Worm (Caenorhabditis elegans): Measurements from ENCODE around the gene bus-8A.
A peak's percentile ranks its signal among the peaks of the same experiment; 100 is the strongest.

Gene bus-8A

ce11 chrX:5477597-5477996, 15.1 kb upstream of the bus-8A start:
- TF ChIP-seq madf-10 (tag; optimal IDR thresholded peaks at IDR 0.05) (no peak), xnd-1 (tag; optimal IDR thresholded peaks at IDR 0.05) (no peak), Y53G8AR.9 (GFP tag; conservative IDR thresholded peaks at IDR 0.05) (no peak), nhr-120 (GFP tag; IDR thresholded peaks at IDR 0.05) (0 out of 2 replicates have a peak, but pooled peaks have one; percentile 8), akir-1 (GFP tag; optimal IDR thresholded peaks at IDR 0.05) (no peak), mcd-1 (GFP tag; IDR thresholded peaks at IDR 0.05) (no peak), dpff-1 (tag; optimal IDR thresholded peaks at IDR 0.05) (no peak)

ce11 chrX:5478875-5479274, 13.8 kb upstream of the bus-8A start:
- no peak for TF ChIP-seq lin-40 (tag; optimal IDR thresholded peaks at IDR 0.05)
- TF ChIP-seq let-607 (tag; optimal IDR thresholded peaks at IDR 0.05) = no peak
- no peak for TF ChIP-seq nhr-90 (tag; optimal IDR thresholded peaks at IDR 0.05)
- no peak for TF ChIP-seq akir-1 (GFP tag; optimal IDR thresholded peaks at IDR 0.05)
- no peak for TF ChIP-seq ceh-40 (GFP tag; IDR thresholded peaks at IDR 0.05)
- no peak for TF ChIP-seq ztf-6 (GFP tag; IDR thresholded peaks at IDR 0.05)
- TF ChIP-seq rec-8 (tag; optimal IDR thresholded peaks at IDR 0.05) = no peak
- no peak for TF ChIP-seq attf-5 (GFP tag; optimal IDR thresholded peaks at IDR 0.05)
- TF ChIP-seq die-1 (tag; optimal IDR thresholded peaks at IDR 0.05) = no peak
- TF ChIP-seq F55B11.4 (tag; optimal IDR thresholded peaks at IDR 0.05; ENCODE audit: borderline replicate concordance, insufficient read depth) = no peak
- TF ChIP-seq Y53F4B.3 (GFP tag; IDR thresholded peaks at IDR 0.05) = no peak
- no peak for TF ChIP-seq B0336.3 (GFP tag; IDR thresholded peaks at IDR 0.05)
- no peak for TF ChIP-seq F49E8.2 (tag; optimal IDR thresholded peaks at IDR 0.05; ENCODE audit: insufficient read depth)
- no peak for TF ChIP-seq somi-1 (GFP tag; optimal IDR thresholded peaks at IDR 0.05)
- TF ChIP-seq B0019.2 (GFP tag; conservative IDR thresholded peaks at IDR 0.05) = no peak
- TF ChIP-seq Y79H2A.3 (GFP tag; conservative IDR thresholded peaks at IDR 0.05) = no peak
- no peak for TF ChIP-seq hsf-1 (GFP tag; IDR thresholded peaks at IDR 0.05)

DNA sequence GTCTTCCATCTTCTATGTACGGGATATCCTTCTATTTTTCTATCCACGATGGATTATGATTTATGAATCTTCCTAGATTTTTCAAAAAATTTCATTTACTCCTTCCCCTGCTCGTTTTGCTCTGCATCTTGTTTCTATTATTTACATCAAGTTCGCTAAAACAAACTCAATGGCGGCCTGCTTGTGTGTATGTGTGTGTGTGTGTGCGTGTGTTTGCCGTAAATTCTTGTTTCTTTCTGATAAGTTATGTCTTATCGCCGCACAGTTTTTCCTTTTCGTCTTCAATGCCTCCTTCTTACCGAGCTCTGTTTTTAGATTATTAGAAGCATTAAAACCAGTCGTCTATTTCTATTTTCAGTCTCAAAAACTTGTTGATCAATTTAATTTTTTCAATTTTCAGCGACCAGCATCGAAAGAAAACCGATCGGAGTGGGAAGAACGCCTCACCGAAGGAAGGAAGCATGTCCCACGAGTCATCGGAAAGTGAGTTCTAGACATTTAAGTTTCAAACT, 13.4 kb upstream of the bus-8A start, which contains the start of gene dlg-1:
Gene dlg-1, plus strand, starts transcription at position 401 of the 512 bp plus-strand sequence.
- no peak for TF ChIP-seq ztf-22 (GFP tag; optimal IDR thresholded peaks at IDR 0.05)
- TF ChIP-seq Y79H2A.3 (GFP tag; conservative IDR thresholded peaks at IDR 0.05) = no peak

DNA sequence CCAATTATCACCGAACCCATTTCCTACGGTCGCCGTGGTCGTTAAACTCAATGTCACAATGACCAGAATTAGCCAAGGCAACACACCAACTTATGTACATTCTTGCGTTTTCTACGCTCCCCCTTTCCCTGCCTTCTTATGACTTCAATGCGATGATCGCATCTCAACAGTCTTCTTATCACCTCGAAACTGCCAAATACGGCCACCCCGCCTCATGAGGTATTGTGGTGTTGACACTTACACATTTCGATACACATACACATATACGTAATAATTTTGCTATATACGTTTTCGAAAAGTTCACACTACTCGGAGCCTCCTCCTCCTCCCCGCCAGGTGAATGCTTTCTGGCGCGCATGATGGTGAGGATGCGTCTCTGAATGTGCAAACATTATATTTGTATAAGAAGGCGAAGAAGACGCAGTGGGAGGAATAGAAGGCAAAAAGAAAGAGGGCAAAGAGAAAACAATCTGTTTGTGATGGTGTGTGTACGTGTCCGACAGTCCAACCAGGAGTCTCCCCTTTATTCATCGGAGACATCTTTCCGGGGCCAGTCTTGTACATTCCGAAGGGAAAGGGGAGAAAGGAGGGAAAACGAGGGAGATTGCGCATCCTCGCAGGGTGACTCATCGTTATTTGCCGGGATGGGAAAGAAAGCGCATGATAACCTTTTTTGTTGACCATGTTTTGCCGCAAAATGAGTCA, 12.7 kb upstream of the bus-8A start:
- peak; percentile 70; the same call in 1 of the 2 replicates for TF ChIP-seq zfh-2 (GFP tag; conservative IDR thresholded peaks at IDR 0.05)
- no peak for TF ChIP-seq Y56A3A.18 (GFP tag; IDR thresholded peaks at IDR 0.05)
- TF ChIP-seq aptf-2 (GFP tag; conservative IDR thresholded peaks at IDR 0.05) = no peak
- peak; percentile 65 for TF ChIP-seq nhr-80 (tag; optimal IDR thresholded peaks at IDR 0.05)
- TF ChIP-seq snpc-3.4 (tag; optimal IDR thresholded peaks at IDR 0.05) = no peak
- peak; percentile 18; the same call in 1 of the 2 replicates for TF ChIP-seq dox-1 (GFP tag; IDR thresholded peaks at IDR 0.05)
- TF ChIP-seq tbp1 (GFP tag; optimal IDR thresholded peaks at IDR 0.05) = no peak
- TF ChIP-seq nhr-179 (tag; optimal IDR thresholded peaks at IDR 0.05) = no peak
- 0 out of 2 replicates have a peak, but pooled peaks have one; percentile 12 for TF ChIP-seq cebp-1 (GFP tag; IDR thresholded peaks at IDR 0.05)
- no peak for TF ChIP-seq cebp-1 (tag; optimal IDR thresholded peaks at IDR 0.05)
- no peak for TF ChIP-seq snpc-4 (GFP tag; optimal IDR thresholded peaks at IDR 0.05)
- peak in 1 of 4 experiments; percentile 18 for TF ChIP-seq snpc-4 (tag; optimal IDR thresholded peaks at IDR 0.05)
- no peak for TF ChIP-seq T07F8.4 (tag; optimal IDR thresholded peaks at IDR 0.05)
- no peak for TF ChIP-seq hrde-1 (tag; optimal IDR thresholded peaks at IDR 0.05; ENCODE audit: borderline replicate concordance)
- no peak for TF ChIP-seq snpc-1.1 (tag; optimal IDR thresholded peaks at IDR 0.05; ENCODE audit: insufficient read depth)
- no peak for TF ChIP-seq rec-8 (tag; optimal IDR thresholded peaks at IDR 0.05)
- TF ChIP-seq nhr-90 (tag; optimal IDR thresholded peaks at IDR 0.05) = no peak

All from whole organism, young adult.